Fruit fly (Drosophila melanogaster) whole organism, wandering third instar larva: ENCODE measurements around the gene CG33172.

Source experiments
- Abd-B ChIP-seq: fragments of >200 bp; optimal IDR thresholded peaks from 2 replicates; lab custom pipeline; 2017; ENCODE audit warnings: missing biosample characterization, missing genetic modification characterization
- CG32264 ChIP-seq: fragments of 200-800 bp; sonication (Bioruptor generic); optimal IDR thresholded peaks from 2 replicates; lab custom pipeline; 2016; ENCODE audit warnings: missing biosample characterization, missing genetic modification characterization
- CG9705 ChIP-seq: fragments of 200-800 bp; sonication (Bioruptor generic); optimal IDR thresholded peaks from 2 replicates; lab custom pipeline; 2018; ENCODE audit warnings: missing biosample characterization, mild to moderate bottlenecking, missing genetic modification characterization
- Dif ChIP-seq: fragments of 200-275, 200-300 bp; sonication (Bioruptor generic); optimal IDR thresholded peaks from 2 replicates; lab custom pipeline; 2018; ENCODE audit warnings: missing biosample characterization, missing genetic modification characterization; ENCODE audit not compliant: partially characterized antibody
- HLH106 ChIP-seq: fragments of 200-800 bp; optimal IDR thresholded peaks from 3 replicates; lab custom pipeline; 2019; ENCODE audit warnings: missing biosample characterization, mild to moderate bottlenecking, missing genetic modification characterization, moderate library complexity
- Hnf4 ChIP-seq: fragments of 200-800 bp; sonication (Bioruptor generic); optimal IDR thresholded peaks from 2 replicates; lab custom pipeline; 2016; ENCODE audit warnings: missing biosample characterization, mild to moderate bottlenecking, missing genetic modification characterization
- Hr78 ChIP-seq: fragments of >200 bp; optimal IDR thresholded peaks from 2 replicates; lab custom pipeline; 2017; ENCODE audit warnings: missing biosample characterization, missing genetic modification characterization
- Hr83 ChIP-seq: fragments of 200-300 bp; sonication (Bioruptor generic); optimal IDR thresholded peaks from 2 replicates; lab custom pipeline; 2016; ENCODE audit warnings: missing biosample characterization, mild to moderate bottlenecking, missing genetic modification characterization, moderate library complexity; ENCODE audit not compliant: poor library complexity, severe bottlenecking
- Jra ChIP-seq: sonication (Bioruptor generic); optimal IDR thresholded peaks from 2 replicates; lab custom pipeline; 2016; ENCODE audit warnings: missing biosample characterization, missing genetic modification characterization
- Mio ChIP-seq: sonication (Bioruptor generic); optimal IDR thresholded peaks from 2 replicates; lab custom pipeline; 2016; ENCODE audit warnings: missing biosample characterization, missing genetic modification characterization
- N ChIP-seq: fragments of >200 bp; optimal IDR thresholded peaks from 2 replicates; lab custom pipeline; 2018; ENCODE audit warnings: missing biosample characterization, missing external identifiers, missing genetic modification characterization
- OdsH ChIP-seq: fragments of 200-800 bp; sonication (Bioruptor generic); optimal IDR thresholded peaks from 2 replicates; lab custom pipeline; 2016; ENCODE audit warnings: missing biosample characterization, mild to moderate bottlenecking, missing genetic modification characterization
- Rel ChIP-seq, 2 experiments: fragments of 200-800 bp; sonication (Bioruptor generic) in 1 of 2; optimal IDR thresholded peaks; 2 replicates in 1 of 2; 3 replicates in 1 of 2; lab custom pipeline; 2016 to 2019; ENCODE audit warnings: mild to moderate bottlenecking in 2 of 2, missing biosample characterization in 2 of 2, missing genetic modification characterization in 2 of 2, moderate library complexity in 1 of 2
- Sp1 ChIP-seq: fragments of 200-800 bp; sonication (Bioruptor generic); optimal IDR thresholded peaks from 3 replicates; lab custom pipeline; 2019; ENCODE audit warnings: missing biosample characterization, mild to moderate bottlenecking, missing genetic modification characterization, moderate library complexity
- br ChIP-seq: fragments of 200-800 bp; sonication (Bioruptor generic); optimal IDR thresholded peaks from 2 replicates; lab custom pipeline; 2016; ENCODE audit warnings: missing biosample characterization, missing genetic modification characterization
- dl ChIP-seq, 2 experiments: fragments of 175-275, 200-275 bp in 1 of 2; fragments of 200-275 bp in 1 of 2; sonication (Bioruptor generic); optimal IDR thresholded peaks; lab custom pipeline; 2018; ENCODE audit warnings: mild to moderate bottlenecking in 2 of 2, missing biosample characterization in 2 of 2, missing genetic modification characterization in 2 of 2, moderate library complexity in 2 of 2; ENCODE audit not compliant: partially characterized antibody in 2 of 2, insufficient read depth in 1 of 2
- dmrt93B ChIP-seq: fragments of 200-800 bp; sonication (Bioruptor generic); optimal IDR thresholded peaks from 2 replicates; lab custom pipeline; 2018; ENCODE audit warnings: missing biosample characterization, mild to moderate bottlenecking, missing genetic modification characterization
- foxo ChIP-seq, 2 experiments: fragments of 200-800 bp; sonication (Bioruptor generic); optimal IDR thresholded peaks; 2 replicates in 1 of 2; 3 replicates in 1 of 2; lab custom pipeline; 2016 to 2017; ENCODE audit warnings: missing biosample characterization in 2 of 2, missing genetic modification characterization in 2 of 2
- fru ChIP-seq: fragments of 200-800 bp; sonication (Bioruptor generic); optimal IDR thresholded peaks from 3 replicates; lab custom pipeline; 2016; ENCODE audit warnings: missing biosample characterization, mild to moderate bottlenecking, missing genetic modification characterization
- h ChIP-seq: fragments of 200-800 bp; sonication (Bioruptor generic); optimal IDR thresholded peaks from 3 replicates; lab custom pipeline; 2016; ENCODE audit warnings: missing biosample characterization, mild to moderate bottlenecking, missing genetic modification characterization
- jim ChIP-seq: fragments of 175-275, 200-325 bp; sonication (Bioruptor generic); optimal IDR thresholded peaks from 2 replicates; lab custom pipeline; 2016; ENCODE audit warnings: missing biosample characterization, mild to moderate bottlenecking, missing genetic modification characterization
- lola ChIP-seq: fragments of >200 bp; optimal IDR thresholded peaks from 2 replicates; lab custom pipeline; 2017; ENCODE audit warnings: missing biosample characterization, missing genetic modification characterization
- psq ChIP-seq: fragments of 200-800 bp; sonication (Bioruptor generic); optimal IDR thresholded peaks from 3 replicates; lab custom pipeline; 2017; ENCODE audit warnings: missing biosample characterization, mild to moderate bottlenecking, missing genetic modification characterization, moderate library complexity
- rgr ChIP-seq: fragments of 200-800 bp; sonication (Bioruptor generic); optimal IDR thresholded peaks from 3 replicates; lab custom pipeline; 2016; ENCODE audit warnings: missing biosample characterization, mild to moderate bottlenecking, missing genetic modification characterization
- sage ChIP-seq: fragments of 200-800 bp; sonication (Bioruptor generic); optimal IDR thresholded peaks from 2 replicates; lab custom pipeline; 2016; ENCODE audit warnings: missing biosample characterization, mild to moderate bottlenecking, missing genetic modification characterization
- sv ChIP-seq: fragments of 200-800 bp; sonication (Bioruptor generic); optimal IDR thresholded peaks from 3 replicates; lab custom pipeline; 2016; ENCODE audit warnings: missing biosample characterization, missing genetic modification characterization
- tai ChIP-seq: sonication (Bioruptor generic); optimal IDR thresholded peaks from 2 replicates; lab custom pipeline; 2016; ENCODE audit warnings: missing biosample characterization, missing genetic modification characterization
- woc ChIP-seq: sonication (Bioruptor generic); optimal IDR thresholded peaks from 2 replicates; lab custom pipeline; 2016; ENCODE audit warnings: missing biosample characterization, mild to moderate bottlenecking, missing genetic modification characterization

CG33172 gene

dm6 chrX:15783610-15784009 is 14.1 kb downstream of the CG33172 start, which contains the start of gene Efhc1.1:
Efhc1.1 (minus strand) TSS chrX:15783710.
- TF ChIP-seq lola = no peak
- no peak for TF ChIP-seq dl (GFP tag; optimal IDR thresholded peaks at IDR 0.05; lab: Kevin White, UChicago; ENCODE audit: insufficient read depth in 1 of 2, partially characterized antibody in 2 of 2)
- no peak for TF ChIP-seq Hr78 (GFP tag; lab: Kevin White, UChicago)
- TF ChIP-seq tai (GFP tag; lab: Kevin White, UChicago) = no peak
- TF ChIP-seq HLH106 = no peak
- no peak for TF ChIP-seq sv (GFP tag; lab: Kevin White, UChicago)
- no peak for TF ChIP-seq br (GFP tag; lab: Kevin White, UChicago)
- TF ChIP-seq N (GFP tag; lab: Kevin White, UChicago) = no peak
- TF ChIP-seq jim (GFP tag; lab: Kevin White, UChicago) = no peak
- no peak for TF ChIP-seq sage (GFP tag; lab: Kevin White, UChicago)
- TF ChIP-seq Dif (GFP tag; lab: Kevin White, UChicago) = no peak
- TF ChIP-seq Hnf4 (GFP tag; lab: Kevin White, UChicago) = no peak
- no peak for TF ChIP-seq CG32264 (GFP tag; lab: Kevin White, UChicago)

DNA sequence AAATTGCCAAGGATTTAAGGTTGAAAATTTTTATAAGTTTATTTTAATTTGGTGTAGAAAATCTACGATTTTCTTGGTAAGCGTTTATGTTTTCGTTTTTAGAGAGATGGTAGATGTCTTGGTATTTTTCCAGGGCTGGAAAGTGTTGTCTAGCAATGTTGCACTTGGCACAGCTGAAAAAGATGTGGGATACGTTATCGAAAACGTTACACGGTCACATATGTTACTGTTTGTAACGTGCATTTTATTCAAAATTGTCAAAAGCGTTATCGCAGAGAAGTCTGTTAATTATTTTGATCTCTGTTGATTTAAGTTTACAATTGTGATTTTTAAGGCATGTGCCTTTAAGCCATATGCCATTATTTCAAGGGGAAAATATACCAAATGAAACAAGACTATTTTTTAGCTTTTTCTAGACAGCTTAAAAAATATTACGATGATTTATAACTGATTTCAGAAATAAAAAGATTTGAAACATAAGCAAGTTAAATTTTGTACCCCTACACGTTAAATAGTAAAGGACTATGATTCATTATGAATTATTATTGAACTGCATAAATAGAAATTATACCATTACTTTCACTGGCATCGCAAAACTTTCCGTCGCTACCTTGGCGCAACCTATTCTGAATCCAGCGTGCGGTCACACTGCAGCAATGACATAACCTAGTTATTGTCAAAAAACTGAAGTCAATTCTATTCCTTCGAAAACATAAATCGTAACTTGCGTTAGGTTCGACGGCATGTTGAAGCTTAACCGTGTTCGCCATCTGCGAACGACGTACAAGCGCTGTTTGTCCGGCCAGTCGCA is 16.2 kb downstream of the CG33172 start, which contains the start of the genes Paf-AHalpha and mRpS30:
Gene Paf-AHalpha (minus strand): TSS at position 155 of the 811 bp plus-strand sequence.
Gene mRpS30 (plus strand): TSS at position 619 of the 811 bp plus-strand sequence.
- TF ChIP-seq HLH106 (no peak), Jra (GFP tag; lab: Kevin White, UChicago) (peak; percentile 22), Hr83 (GFP tag; lab: Kevin White, UChicago) (peak; percentile 45), Dif (GFP tag; lab: Kevin White, UChicago) (no peak)

- TF ChIP-seq Rel (GFP tag; optimal IDR thresholded peaks at IDR 0.05; lab: Kevin White, UChicago) (no peak), Rel (tag; optimal IDR thresholded peaks at IDR 0.05; lab: Kevin White, UChicago) (no peak), Abd-B (GFP tag; lab: Kevin White, UChicago) (no peak), lola (no peak), Hnf4 (GFP tag; lab: Kevin White, UChicago) (no peak), Sp1 (no peak), Mio (GFP tag; lab: Kevin White, UChicago) (no peak), jim (GFP tag; lab: Kevin White, UChicago) (no peak), rgr (GFP tag; lab: Kevin White, UChicago) (no peak), h (no peak), dl (GFP tag; optimal IDR thresholded peaks at IDR 0.05; lab: Kevin White, UChicago; ENCODE audit: insufficient read depth in 1 of 2, partially characterized antibody in 2 of 2) (no peak), woc (GFP tag; lab: Kevin White, UChicago) (no peak)
Observed at dm6 chrX:15786242-15786641, 16.8 kb downstream of the CG33172 start.

dm6 chrX:15788235-15789187 is 19.0 kb downstream of the CG33172 start, which contains the start of gene Rhp:
Rhp (plus strand) TSS chrX:15788897.
- TF ChIP-seq OdsH (GFP tag; lab: Kevin White, UChicago) (peak; percentile 66), Hnf4 (GFP tag; lab: Kevin White, UChicago) (peak; percentile 40), dmrt93B (no peak), HLH106 (peak; percentile 9), CG32264 (GFP tag; lab: Kevin White, UChicago) (peak; percentile 12), Hr78 (GFP tag; lab: Kevin White, UChicago) (no peak), rgr (GFP tag; lab: Kevin White, UChicago) (peak; percentile 45), tai (GFP tag; lab: Kevin White, UChicago) (no peak), Hr83 (GFP tag; lab: Kevin White, UChicago) (peak; percentile 52), h (peak; percentile 50), fru (GFP tag; lab: Kevin White, UChicago) (peak; percentile 5), Sp1 (peak; percentile 70), N (GFP tag; lab: Kevin White, UChicago) (no peak), CG9705 (peak; percentile 41), Jra (GFP tag; lab: Kevin White, UChicago) (no peak), sage (GFP tag; lab: Kevin White, UChicago) (peak; percentile 34), psq (GFP tag; lab: Kevin White, UChicago) (peak; percentile 15), foxo (GFP tag; optimal IDR thresholded peaks at IDR 0.05; lab: Kevin White, UChicago) (peak in 1 of 2 experiments; percentile 30)
